Worm (Caenorhabditis elegans) whole organism, L2 larva: Measurements from ENCODE around the gene T23F2.4.

Source experiments
- R02D3.7 ChIP-seq: fragments of 150-350 bp; optimal IDR thresholded peaks from 2 replicates; lab custom pipeline; 2014; ENCODE audit warnings: missing biosample characterization, missing genetic modification characterization
- egl-27 ChIP-seq: sonication (generic microtip); optimal IDR thresholded peaks from 3 replicates; lab custom pipeline; 2017; ENCODE audit warnings: missing biosample characterization, missing genetic modification reagents, missing genetic modification characterization
- elt-1 ChIP-seq: fragments of 150-350 bp; optimal IDR thresholded peaks from 2 replicates; lab custom pipeline; 2014; ENCODE audit warnings: missing biosample characterization, missing genetic modification characterization
- mbf-1 ChIP-seq: sonication (generic microtip); optimal IDR thresholded peaks from 2 replicates; lab custom pipeline; 2017; ENCODE audit warnings: missing biosample characterization, missing genetic modification characterization
- mdl-1 ChIP-seq, 2 experiments: fragments of 150-350 bp in 1 of 2; sonication (generic microtip) in 1 of 2; optimal IDR thresholded peaks; 2 replicates each; lab custom pipeline; 2017; ENCODE audit warnings: missing biosample characterization in 2 of 2, missing genetic modification characterization in 2 of 2
- nhr-21 ChIP-seq: fragments of 150-350 bp; optimal IDR thresholded peaks from 2 replicates; lab custom pipeline; 2014; ENCODE audit warnings: missing biosample characterization, missing genetic modification characterization
- nhr-23 ChIP-seq: fragments of 150-350 bp; optimal IDR thresholded peaks from 2 replicates; lab custom pipeline; 2014; ENCODE audit warnings: missing biosample characterization, missing genetic modification reagents, missing genetic modification characterization
- nhr-237 ChIP-seq: fragments of 150-350 bp; optimal IDR thresholded peaks from 2 replicates; lab custom pipeline; 2014; ENCODE audit warnings: missing biosample characterization, missing genetic modification characterization
- sma-9 ChIP-seq, 2 experiments: fragments of 150-350 bp in 1 of 2; sonication (generic microtip) in 1 of 2; optimal IDR thresholded peaks; 2 replicates each; lab custom pipeline; 2014 to 2016; ENCODE audit warnings: missing genetic modification characterization in 2 of 2, mild to moderate bottlenecking in 1 of 2, missing biosample characterization in 1 of 2, missing compliant biosample characterization in 1 of 2, missing genetic modification reagents in 1 of 2, moderate library complexity in 1 of 2
- zag-1 ChIP-seq: fragments of 150-350 bp; optimal IDR thresholded peaks from 2 replicates; lab custom pipeline; 2014; ENCODE audit warnings: missing biosample characterization, missing genetic modification characterization
- ztf-11 ChIP-seq: sonication (generic microtip); optimal IDR thresholded peaks from 2 replicates; lab custom pipeline; 2017; ENCODE audit warnings: missing biosample characterization, missing genetic modification characterization
- ztf-4 ChIP-seq: fragments of 150-350 bp; optimal IDR thresholded peaks from 2 replicates; lab custom pipeline; 2014; ENCODE audit warnings: missing biosample characterization, missing genetic modification characterization

DNA sequence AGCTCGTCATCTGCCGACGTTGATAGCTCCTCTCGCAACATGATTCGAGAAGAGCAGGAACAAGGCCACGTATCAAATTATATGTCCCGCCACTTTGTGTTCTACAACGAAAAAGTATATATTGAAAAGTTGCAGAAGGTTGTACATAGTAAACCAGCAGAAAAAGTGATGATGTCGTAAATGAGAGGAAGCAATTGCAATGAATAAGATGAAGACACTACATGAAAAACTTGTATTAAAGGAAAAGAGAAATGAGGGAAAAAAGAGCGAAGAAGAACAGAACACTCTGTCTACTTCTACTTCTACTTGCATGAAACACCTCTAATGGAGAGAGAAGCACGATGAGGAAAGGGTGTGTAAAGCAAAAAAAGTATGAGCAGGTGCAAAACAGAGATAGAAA, 9.7 kb downstream of the T23F2.4 start, which contains the start of gene T23F2.2:
- no peak for TF ChIP-seq sma-9 (GFP tag; optimal IDR thresholded peaks at IDR 0.05; lab: Kevin White, UChicago)
- TF ChIP-seq sma-9 (tag; optimal IDR thresholded peaks at IDR 0.05; lab: Kevin White, UChicago) = no peak
- TF ChIP-seq ztf-11 (tag; lab: Kevin White, UChicago) = no peak
- no peak for TF ChIP-seq nhr-21 (tag; lab: Kevin White, UChicago)
- TF ChIP-seq mbf-1 (tag; lab: Kevin White, UChicago) = no peak
- no peak for TF ChIP-seq zag-1 (tag; lab: Kevin White, UChicago)
- no peak for TF ChIP-seq egl-27 (tag; lab: Kevin White, UChicago)
- TF ChIP-seq elt-1 (tag; lab: Kevin White, UChicago) = no peak
- TF ChIP-seq nhr-23 (tag; lab: Kevin White, UChicago) = no peak
- no peak for TF ChIP-seq nhr-237 (tag; lab: Kevin White, UChicago)
- no peak for TF ChIP-seq R02D3.7
- TF ChIP-seq mdl-1 (tag; optimal IDR thresholded peaks at IDR 0.05; lab: Kevin White, UChicago) = no peak
- no peak for TF ChIP-seq ztf-4 (tag; lab: Kevin White, UChicago)
